Fruit fly (Drosophila melanogaster) whole organism, embryonic: ENCODE data around the gene CG15425.

ENCODE experiments used
- Abd-B ChIP-seq: fragments of 200-800 bp; sonication (Bioruptor generic); optimal IDR thresholded peaks from 2 replicates; lab custom pipeline; 2018; ENCODE audit warnings: missing biosample characterization, mild to moderate bottlenecking, missing genetic modification characterization, moderate library complexity
- CG10462 ChIP-seq: fragments of 200-800 bp; sonication (Bioruptor generic); optimal IDR thresholded peaks from 2 replicates; lab custom pipeline; 2016; ENCODE audit warnings: missing biosample characterization, missing genetic modification characterization
- CG11695 ChIP-seq: fragments of 200-800 bp; sonication (Bioruptor generic); IDR thresholded peaks from 3 replicates; pipeline ENCODE4 v1.3.6; 2022; ENCODE audit warnings: missing biosample characterization, missing genetic modification characterization
- CG12104 ChIP-seq: fragments of 200-800 bp; sonication (Bioruptor generic); optimal IDR thresholded peaks from 3 replicates; lab custom pipeline; 2016; ENCODE audit warnings: missing biosample characterization, missing genetic modification characterization
- CG13287 ChIP-seq: fragments of 200-800 bp; sonication (Bioruptor generic); IDR thresholded peaks from 2 replicates; pipeline ENCODE4 v1.3.6; 2022; ENCODE audit warnings: missing biosample characterization, missing genetic modification characterization; ENCODE audit not compliant: partially characterized antibody
- CG13624 ChIP-seq: fragments of 200-800 bp; sonication (Bioruptor generic); optimal IDR thresholded peaks from 2 replicates; lab custom pipeline; 2016; ENCODE audit warnings: missing biosample characterization, missing genetic modification characterization
- CG13775 ChIP-seq: fragments of 200-800 bp; sonication (Bioruptor generic); optimal IDR thresholded peaks from 3 replicates; lab custom pipeline; 2017; ENCODE audit warnings: missing biosample characterization, mild to moderate bottlenecking, missing genetic modification characterization
- CG1602 ChIP-seq: fragments of 200-800 bp; sonication (Bioruptor generic); optimal IDR thresholded peaks from 3 replicates; lab custom pipeline; 2016; ENCODE audit warnings: missing biosample characterization, missing genetic modification characterization
- CG16779 ChIP-seq: fragments of 200-800 bp; sonication (Bioruptor generic); IDR thresholded peaks from 2 replicates; pipeline ENCODE4 v1.3.6; 2022; ENCODE audit warnings: missing biosample characterization, missing genetic modification characterization
- CG16813 ChIP-seq: fragments of 200-800 bp; sonication (Bioruptor generic); IDR thresholded peaks from 3 replicates; pipeline ENCODE4 v1.3.6; 2022; ENCODE audit warnings: missing biosample characterization, missing genetic modification characterization; ENCODE audit not compliant: partially characterized antibody
- CG18011 ChIP-seq: fragments of 200-800 bp; sonication (Bioruptor generic); optimal IDR thresholded peaks from 2 replicates; lab custom pipeline; 2017; ENCODE audit warnings: missing biosample characterization, missing genetic modification characterization, mild to moderate bottlenecking, moderate library complexity, missing genotype
- CG2199 ChIP-seq: fragments of 200-800 bp; sonication (Bioruptor generic); IDR thresholded peaks from 3 replicates; pipeline ENCODE4 v1.3.6; 2022; ENCODE audit warnings: missing biosample characterization, missing genetic modification characterization
- CG30020 ChIP-seq: fragments of 200-800 bp; optimal IDR thresholded peaks from 2 replicates; lab custom pipeline; 2019; ENCODE audit warnings: missing biosample characterization, mild to moderate bottlenecking, missing genetic modification characterization, moderate library complexity
- CG4328 ChIP-seq: fragments of 200-800 bp; sonication (Bioruptor generic); optimal IDR thresholded peaks from 3 replicates; lab custom pipeline; 2017; ENCODE audit warnings: missing biosample characterization, missing genetic modification reagents, missing genetic modification characterization
- CG6175 ChIP-seq: fragments of 200-800 bp; sonication (Bioruptor generic); IDR thresholded peaks from 3 replicates; pipeline ENCODE4 v1.3.6; 2022; ENCODE audit warnings: missing biosample characterization, missing genetic modification characterization
- CG6765 ChIP-seq: fragments of 200-800 bp; sonication (Bioruptor generic); optimal IDR thresholded peaks from 3 replicates; lab custom pipeline; 2017; ENCODE audit warnings: missing biosample characterization, mild to moderate bottlenecking, missing genetic modification characterization
- CG6791 ChIP-seq: fragments of 200-800 bp; sonication (Bioruptor generic); IDR thresholded peaks from 3 replicates; pipeline ENCODE4 v1.3.6; 2022; ENCODE audit warnings: missing biosample characterization, missing genetic modification characterization; ENCODE audit not compliant: partially characterized antibody
- CG7556 ChIP-seq: fragments of 200-800 bp; sonication (Bioruptor generic); optimal IDR thresholded peaks from 2 replicates; lab custom pipeline; 2017; ENCODE audit warnings: missing biosample characterization, mild to moderate bottlenecking, missing genetic modification characterization
- CG7987 ChIP-seq: fragments of 200-800 bp; sonication (Bioruptor generic); optimal IDR thresholded peaks from 2 replicates; lab custom pipeline; 2018; ENCODE audit warnings: missing biosample characterization, mild to moderate bottlenecking, missing genetic modification characterization, moderate library complexity
- CG8281 ChIP-seq: fragments of 200-800 bp; sonication (Bioruptor generic); optimal IDR thresholded peaks from 2 replicates; lab custom pipeline; 2018; ENCODE audit warnings: missing biosample characterization, mild to moderate bottlenecking, missing genetic modification characterization, moderate library complexity
- CG8290 ChIP-seq, 3 experiments: fragments of 200-800 bp; sonication (Bioruptor generic); optimal IDR thresholded peaks; 2 replicates each; lab custom pipeline; 2016 to 2019; ENCODE audit warnings: missing biosample characterization in 3 of 3, missing genetic modification characterization in 3 of 3, mild to moderate bottlenecking in 2 of 3, moderate library complexity in 1 of 3
- CG8359 ChIP-seq: fragments of 200-800 bp; sonication (Bioruptor generic); optimal IDR thresholded peaks from 2 replicates; lab custom pipeline; 2017; ENCODE audit warnings: missing biosample characterization, mild to moderate bottlenecking, missing genetic modification characterization, borderline replicate concordance
- CG8765 ChIP-seq: fragments of 200-800 bp; sonication (Bioruptor generic); IDR thresholded peaks from 2 replicates; pipeline ENCODE4 v1.3.6; 2022; ENCODE audit warnings: missing biosample characterization, missing genetic modification characterization
- CHES-1-like ChIP-seq: fragments of 200-800 bp; sonication (Bioruptor generic); optimal IDR thresholded peaks from 2 replicates; lab custom pipeline; 2016; ENCODE audit warnings: missing biosample characterization, missing genetic modification characterization
- Dip2 ChIP-seq: fragments of 200-800 bp; sonication (Bioruptor generic); IDR thresholded peaks from 2 replicates; pipeline ENCODE4 v1.3.6; 2022; ENCODE audit warnings: missing biosample characterization, missing genetic modification characterization
- Doc2 ChIP-seq: fragments of 200-800 bp; sonication (Bioruptor generic); IDR thresholded peaks from 2 replicates; pipeline ENCODE4 v1.3.6; 2022; ENCODE audit warnings: missing biosample characterization, missing genetic modification characterization
- Fer1 ChIP-seq: fragments of 200-800 bp; sonication (Bioruptor generic); optimal IDR thresholded peaks from 2 replicates; lab custom pipeline; 2017; ENCODE audit warnings: missing biosample characterization, mild to moderate bottlenecking, missing genetic modification characterization
- GATAe ChIP-seq: fragments of 200-800 bp; sonication (Bioruptor generic); conservative IDR thresholded peaks from 2 replicates; pipeline ENCODE4 v1.3.6; 2022; ENCODE audit warnings: missing biosample characterization, missing genetic modification characterization
- HLH3B ChIP-seq: fragments of 200-800 bp; sonication (Bioruptor generic); IDR thresholded peaks from 2 replicates; pipeline ENCODE4 v1.3.6; 2022; ENCODE audit warnings: missing biosample characterization, missing genetic modification characterization
- Hr78 ChIP-seq, 2 experiments: fragments of 200-800 bp in 1 of 2; fragments of >200 bp in 1 of 2; sonication (Bioruptor generic) in 1 of 2; optimal IDR thresholded peaks; 2 replicates each; lab custom pipeline; 2017 to 2019; ENCODE audit warnings: missing biosample characterization in 2 of 2, missing genetic modification characterization in 2 of 2, mild to moderate bottlenecking in 1 of 2, moderate library complexity in 1 of 2
- PHDP ChIP-seq: fragments of 200-800 bp; sonication (Bioruptor generic); optimal IDR thresholded peaks from 3 replicates; lab custom pipeline; 2018; ENCODE audit warnings: missing biosample characterization, mild to moderate bottlenecking, missing genetic modification characterization, moderate library complexity
- Rfx ChIP-seq: fragments of 200-800 bp; sonication (Bioruptor generic); IDR thresholded peaks from 2 replicates; pipeline ENCODE4 v1.3.6; 2022; ENCODE audit warnings: missing biosample characterization, missing genetic modification characterization
- Sin3A ChIP-seq: fragments of >200 bp; optimal IDR thresholded peaks from 2 replicates; lab custom pipeline; 2018
- Trl ChIP-seq, 3 experiments: fragments of >200 bp in 2 of 3; fragments of 200-800 bp in 1 of 3; sonication (Bioruptor generic) in 1 of 3; optimal IDR thresholded peaks; 2 replicates in 1 of 3; 3 replicates in 2 of 3; lab custom pipeline; 2016 to 2017; ENCODE audit warnings: missing biosample characterization in 1 of 3, missing genetic modification characterization in 1 of 3
- bcd ChIP-seq: fragments of 200-800 bp; sonication (Bioruptor generic); optimal IDR thresholded peaks from 2 replicates; lab custom pipeline; 2017; ENCODE audit warnings: missing biosample characterization, mild to moderate bottlenecking, missing genetic modification characterization
- crol ChIP-seq: fragments of 200-800 bp; sonication (Bioruptor generic); IDR thresholded peaks from 2 replicates; pipeline ENCODE4 v1.3.6; 2022; ENCODE audit warnings: missing biosample characterization, missing genetic modification characterization
- dan ChIP-seq: fragments of 200-800 bp; sonication (Bioruptor generic); IDR thresholded peaks from 2 replicates; pipeline ENCODE4 v1.3.6; 2022; ENCODE audit warnings: missing biosample characterization, missing genetic modification characterization
- dmrt11E ChIP-seq: fragments of 200-800 bp; sonication (Bioruptor generic); optimal IDR thresholded peaks from 3 replicates; lab custom pipeline; 2018; ENCODE audit warnings: missing biosample characterization, mild to moderate bottlenecking, missing genetic modification characterization, moderate library complexity
- grau ChIP-seq: fragments of 200-800 bp; optimal IDR thresholded peaks from 3 replicates; lab custom pipeline; 2019; ENCODE audit warnings: missing biosample characterization, mild to moderate bottlenecking, missing genetic modification characterization, moderate library complexity
- jumu ChIP-seq: fragments of 200-800 bp; sonication (Bioruptor generic); optimal IDR thresholded peaks from 3 replicates; lab custom pipeline; 2016; ENCODE audit warnings: missing biosample characterization, missing genetic modification characterization
- nmo ChIP-seq: fragments of 200-800 bp; sonication (Bioruptor generic); optimal IDR thresholded peaks from 2 replicates; lab custom pipeline; 2018; ENCODE audit warnings: missing biosample characterization, mild to moderate bottlenecking, missing genetic modification characterization, moderate library complexity
- org-1 ChIP-seq: fragments of 200-800 bp; sonication (Bioruptor generic); optimal IDR thresholded peaks from 2 replicates; lab custom pipeline; 2017; ENCODE audit warnings: missing biosample characterization, missing genetic modification characterization
- pnt ChIP-seq: fragments of 200-800 bp; sonication (Bioruptor generic); optimal IDR thresholded peaks from 3 replicates; lab custom pipeline; 2016; ENCODE audit warnings: missing biosample characterization, missing genetic modification characterization
- seq ChIP-seq: fragments of 200-800 bp; sonication (Bioruptor generic); IDR thresholded peaks from 2 replicates; pipeline ENCODE4 v1.3.6; 2022; ENCODE audit warnings: missing biosample characterization, missing genetic modification characterization
- slou ChIP-seq: fragments of 200-800 bp; sonication (Bioruptor generic); optimal IDR thresholded peaks from 3 replicates; lab custom pipeline; 2016; ENCODE audit warnings: missing biosample characterization, missing genetic modification characterization
- sqz ChIP-seq: fragments of 200-800 bp; sonication (Bioruptor generic); optimal IDR thresholded peaks from 3 replicates; lab custom pipeline; 2018; ENCODE audit warnings: missing biosample characterization, mild to moderate bottlenecking, missing genetic modification characterization
- ttk ChIP-seq: fragments of 200-800 bp; sonication (Bioruptor generic); IDR thresholded peaks from 2 replicates; pipeline ENCODE4 v2.1.2; 2022; ENCODE audit warnings: missing biosample characterization, missing genetic modification characterization
- tup ChIP-seq: fragments of 200-800 bp; sonication (Bioruptor generic); optimal IDR thresholded peaks from 2 replicates; lab custom pipeline; 2016; ENCODE audit warnings: missing biosample characterization, mild to moderate bottlenecking, missing genetic modification characterization, moderate library complexity

CG15425 gene

DNA sequence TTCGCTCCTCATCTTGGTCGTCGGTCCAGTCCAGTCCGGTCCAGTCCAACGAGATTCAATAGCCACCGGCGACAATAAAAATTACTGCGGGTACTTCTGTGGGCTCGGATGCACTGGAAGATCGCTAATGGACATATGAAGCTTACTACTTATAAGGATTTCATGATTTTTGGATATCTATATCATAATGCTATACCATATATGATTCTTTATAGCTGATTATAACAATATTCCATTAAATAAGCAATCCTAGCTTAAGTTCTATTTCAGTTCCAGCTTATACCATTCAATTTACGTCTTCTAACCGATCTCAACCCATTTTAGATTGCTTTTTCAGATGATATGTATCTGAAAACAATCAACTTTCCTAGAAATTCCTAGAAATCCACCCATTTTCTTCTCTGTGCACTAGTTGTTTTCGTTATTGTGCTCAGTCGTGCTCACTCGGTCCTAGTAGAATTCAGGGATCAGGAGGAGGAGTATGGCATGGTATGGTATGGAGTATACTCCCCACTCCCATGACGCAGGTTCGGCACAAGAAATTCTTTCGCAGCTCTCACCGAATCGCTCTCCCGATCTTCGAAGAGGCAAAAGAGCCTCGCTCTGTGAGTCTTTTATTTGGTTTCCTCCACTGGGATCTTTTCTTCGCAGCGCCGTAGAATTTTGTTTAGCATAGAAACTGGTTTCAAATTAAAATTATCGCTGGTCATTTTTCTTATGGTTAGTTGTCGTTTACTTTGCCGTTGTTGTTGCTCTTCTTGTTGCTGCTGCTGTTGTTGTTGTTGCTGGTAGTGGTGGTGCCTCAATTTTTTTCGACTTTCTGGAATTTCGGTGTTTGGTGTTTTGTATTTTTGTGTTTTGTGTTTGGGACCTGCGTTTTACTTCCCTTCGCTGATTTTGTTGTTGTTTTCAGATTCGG, 35.1 kb upstream of the CG15425 start (continued):
- TF ChIP-seq CG18011: no peak
- no peak for TF ChIP-seq tup (GFP tag; lab: Kevin White, UChicago)
- no peak for TF ChIP-seq Fer1 (GFP tag; lab: Kevin White, UChicago)
- TF ChIP-seq seq (GFP tag; lab: Robert Waterston, UW): no peak
- no peak for TF ChIP-seq ttk
- no peak for TF ChIP-seq CG13624 (GFP tag; lab: Kevin White, UChicago)
- TF ChIP-seq slou (GFP tag; lab: Kevin White, UChicago): no peak
- no peak for TF ChIP-seq CG7987
- TF ChIP-seq CG16779 (GFP tag; lab: Robert Waterston, UW): no peak
- TF ChIP-seq PHDP (tag; lab: Kevin White, UChicago): no peak
- no peak; the same call in 1 of the 2 replicates for TF ChIP-seq CG13287 (GFP tag; lab: Robert Waterston, UW)
- TF ChIP-seq Rfx (GFP tag; lab: Robert Waterston, UW): no peak
- TF ChIP-seq CG10462: no peak
- no peak for TF ChIP-seq pnt (GFP tag; lab: Kevin White, UChicago)
- TF ChIP-seq Sin3A (lab: Kevin White, UChicago): no peak
- no peak for TF ChIP-seq Abd-B (GFP tag; lab: Kevin White, UChicago)
- TF ChIP-seq CG2199: no peak
- no peak for TF ChIP-seq CG8290 (GFP tag; optimal IDR thresholded peaks at IDR 0.05; lab: Kevin White, UChicago)
- no peak for TF ChIP-seq CG8290 (tag; optimal IDR thresholded peaks at IDR 0.05; lab: Kevin White, UChicago)
- TF ChIP-seq grau (tag; lab: Kevin White, UChicago): no peak
- no peak for TF ChIP-seq CG7556
- TF ChIP-seq HLH3B (GFP tag; lab: Robert Waterston, UW): no peak
- no peak for TF ChIP-seq Hr78 (GFP tag; optimal IDR thresholded peaks at IDR 0.05; lab: Kevin White, UChicago)
- TF ChIP-seq CG13775 (GFP tag; lab: Kevin White, UChicago): no peak
- no peak for TF ChIP-seq CG30020 (tag; lab: Kevin White, UChicago)
- peak; percentile 76 for TF ChIP-seq dmrt11E (tag; lab: Kevin White, UChicago)
- TF ChIP-seq CG8359 (GFP tag; lab: Kevin White, UChicago): no peak
- no peak for TF ChIP-seq bcd (GFP tag; lab: Kevin White, UChicago)
- TF ChIP-seq CG6765 (GFP tag; lab: Kevin White, UChicago): no peak
- peak; percentile 6 for TF ChIP-seq nmo
- TF ChIP-seq CG6791: no peak
- no peak for TF ChIP-seq Dip2 (GFP tag; lab: Robert Waterston, UW)
- no peak for TF ChIP-seq crol (GFP tag; lab: Robert Waterston, UW)
- TF ChIP-seq GATAe (GFP tag; lab: Robert Waterston, UW): no peak
- TF ChIP-seq Doc2: no peak
- peak; percentile 78 for TF ChIP-seq sqz (GFP tag; lab: Kevin White, UChicago)
- peak; percentile 56; the same call in 1 of the 3 replicates for TF ChIP-seq CG6175 (GFP tag; lab: Robert Waterston, UW)
- no peak for TF ChIP-seq org-1 (GFP tag; lab: Kevin White, UChicago)
- no peak for TF ChIP-seq CG16813 (GFP tag; lab: Robert Waterston, UW)
- TF ChIP-seq jumu: no peak
- no peak for TF ChIP-seq CG8765 (GFP tag; lab: Robert Waterston, UW)
- TF ChIP-seq Trl (optimal IDR thresholded peaks at IDR 0.05; lab: Kevin White, UChicago): peak; percentile 30 to 57
- no peak for TF ChIP-seq Trl (GFP tag; optimal IDR thresholded peaks at IDR 0.05; lab: Kevin White, UChicago)
- no peak for TF ChIP-seq CG8281 (tag; lab: Kevin White, UChicago)
- no peak for TF ChIP-seq dan (GFP tag; lab: Robert Waterston, UW)
- no peak for TF ChIP-seq CG1602 (GFP tag; lab: Kevin White, UChicago)
- no peak for TF ChIP-seq CG12104 (GFP tag; lab: Kevin White, UChicago)
- no peak for TF ChIP-seq CG11695 (GFP tag; lab: Robert Waterston, UW)
- TF ChIP-seq CG4328 (GFP tag; lab: Kevin White, UChicago): no peak
- no peak for TF ChIP-seq CHES-1-like (GFP tag; lab: Kevin White, UChicago)
